Worm (Caenorhabditis elegans) whole organism, midembryonic: ENCODE data around the gene C25H3.16.

Experiments used
- T22C8.4 ChIP-seq: fragments of 200-800 bp; sonication (Bioruptor generic); IDR thresholded peaks from 2 replicates; pipeline ENCODE4 v1.3.6; 2022; ENCODE audit warnings: missing genetic modification characterization, missing compliant biosample characterization
- cog-1 ChIP-seq: sonication (generic microtip); optimal IDR thresholded peaks from 2 replicates; lab custom pipeline; 2016; ENCODE audit warnings: missing genetic modification characterization, missing compliant biosample characterization
- flt-1 ChIP-seq: fragments of 200-800 bp; sonication (Bioruptor generic); IDR thresholded peaks from 2 replicates; pipeline ENCODE4 v1.3.6; 2022; ENCODE audit warnings: missing genetic modification characterization, missing compliant biosample characterization
- klf-2 ChIP-seq: fragments of 200-800 bp; sonication (Bioruptor generic); conservative IDR thresholded peaks from 2 replicates; pipeline ENCODE4 v1.3.6; 2022; ENCODE audit warnings: missing genetic modification reagents, missing genetic modification characterization, missing compliant biosample characterization
- med-1 ChIP-seq: sonication (generic microtip); optimal IDR thresholded peaks from 2 replicates; lab custom pipeline; 2017; ENCODE audit warnings: missing genetic modification characterization, mild to moderate bottlenecking, missing compliant biosample characterization, antibody characterized with exemption, missing genetic modification reagents; ENCODE audit not compliant: insufficient read depth
- ref-1 ChIP-seq: fragments of 200-800 bp; sonication (Bioruptor generic); conservative IDR thresholded peaks from 2 replicates; pipeline ENCODE4 v1.3.6; 2022; ENCODE audit warnings: missing genetic modification reagents, missing genetic modification characterization, missing compliant biosample characterization
- tab-1 ChIP-seq: fragments of 200-800 bp; sonication (Bioruptor generic); IDR thresholded peaks from 2 replicates; pipeline ENCODE4 v1.3.6; 2022; ENCODE audit warnings: missing genetic modification characterization, missing compliant biosample characterization
- ztf-23 ChIP-seq: fragments of 200-800 bp; sonication (Bioruptor generic); IDR thresholded peaks from 2 replicates; pipeline ENCODE4 v1.3.6; 2022; ENCODE audit warnings: missing genetic modification reagents, missing genetic modification characterization, missing compliant biosample characterization
- ztf-29 ChIP-seq: fragments of 200-800 bp; sonication (Bioruptor generic); IDR thresholded peaks from 2 replicates; pipeline ENCODE4 v1.3.6; 2022; ENCODE audit warnings: missing genetic modification reagents, missing genetic modification characterization, missing compliant biosample characterization

- TF ChIP-seq med-1 (GFP tag; lab: Kevin White, UChicago) (no peak), flt-1 (GFP tag; lab: Robert Waterston, UW) (no peak), ztf-23 (GFP tag; lab: Robert Waterston, UW) (no peak), tab-1 (GFP tag; lab: Robert Waterston, UW) (no peak), ztf-29 (GFP tag; lab: Robert Waterston, UW) (no peak), ref-1 (GFP tag; lab: Robert Waterston, UW) (no peak), klf-2 (GFP tag; lab: Robert Waterston, UW) (no peak), cog-1 (no peak), T22C8.4 (no peak)
Measured at ce11 chrII:5652334-5652733, 13.8 kb upstream of the C25H3.16 start, which contains the start of gene bli-2.
